Worm (Caenorhabditis elegans) whole organism, L4 larva: ENCODE measurements around the gene F22B7.3.

Experiments used
- aly-2 ChIP-seq: sonication (generic microtip); optimal IDR thresholded peaks from 2 replicates; lab custom pipeline; 2018; ENCODE audit warnings: missing biosample characterization, missing genetic modification characterization
- dpl-1 ChIP-seq: fragments of 150-350 bp; optimal IDR thresholded peaks from 2 replicates; lab custom pipeline; 2014; ENCODE audit warnings: missing biosample characterization, missing genetic modification reagents, missing genetic modification characterization
- jun-1 ChIP-seq: fragments of 150-350 bp; optimal IDR thresholded peaks from 2 replicates; lab custom pipeline; 2014; ENCODE audit warnings: missing biosample characterization, missing genetic modification reagents, missing genetic modification characterization
- lin-39 ChIP-seq: fragments of 150-350 bp; optimal IDR thresholded peaks from 2 replicates; lab custom pipeline; 2014; ENCODE audit warnings: missing biosample characterization, missing genetic modification reagents, missing genetic modification characterization
- mep-1 ChIP-seq: fragments of 150-350 bp; sonication (generic microtip); optimal IDR thresholded peaks from 3 replicates; lab custom pipeline; 2014; ENCODE audit warnings: missing biosample characterization, missing genetic modification characterization
- nhr-28 ChIP-seq: fragments of 150-350 bp; optimal IDR thresholded peaks from 2 replicates; lab custom pipeline; 2014; ENCODE audit warnings: missing biosample characterization, missing genetic modification characterization
- nhr-76 ChIP-seq: fragments of 150-350 bp; optimal IDR thresholded peaks from 2 replicates; lab custom pipeline; 2014; ENCODE audit warnings: missing biosample characterization, missing genetic modification characterization
- nhr-77 ChIP-seq: fragments of 150-350 bp; optimal IDR thresholded peaks from 2 replicates; lab custom pipeline; 2014; ENCODE audit warnings: missing biosample characterization, missing genetic modification characterization
- pha-4 ChIP-seq, 2 experiments: fragments of 150-350 bp in 1 of 2; fragments of 200-800 bp in 1 of 2; sonication (Bioruptor generic) in 1 of 2; IDR thresholded peaks in 1 of 2; optimal IDR thresholded peaks in 1 of 2; 2 replicates each; pipeline versions ENCODE4 v1.3.6 to Lab custom; 2014 to 2022; ENCODE audit warnings: missing genetic modification characterization in 2 of 2, missing genetic modification reagents in 2 of 2, missing biosample characterization in 1 of 2, missing compliant biosample characterization in 1 of 2
- snpc-4 ChIP-seq: fragments of 150-350 bp; optimal IDR thresholded peaks from 2 replicates; lab custom pipeline; 2014; ENCODE audit warnings: missing biosample characterization, missing genetic modification characterization
- tag-97 ChIP-seq: fragments of 200-800 bp; sonication (Bioruptor generic); IDR thresholded peaks from 2 replicates; pipeline ENCODE4 v1.3.6; 2022; ENCODE audit warnings: missing genetic modification characterization, missing compliant biosample characterization
- unc-130 ChIP-seq: sonication (generic microtip); optimal IDR thresholded peaks from 2 replicates; lab custom pipeline; 2016; ENCODE audit warnings: missing genetic modification reagents, missing genetic modification characterization, missing compliant biosample characterization
- unc-39 ChIP-seq: sonication (generic microtip); optimal IDR thresholded peaks from 2 replicates; lab custom pipeline; 2017; ENCODE audit warnings: missing biosample characterization, missing genetic modification characterization
- ztf-11 ChIP-seq: fragments of 150-350 bp; optimal IDR thresholded peaks from 2 replicates; lab custom pipeline; 2014; ENCODE audit warnings: missing biosample characterization, missing genetic modification characterization

ce11 chrIII:8636803-8637202 lies 11.9 kb upstream of the F22B7.3 start:
- TF ChIP-seq unc-39 (tag; lab: Kevin White, UChicago): no peak
- TF ChIP-seq nhr-76: no peak
- peak; percentile 27 for TF ChIP-seq mep-1 (tag; lab: Kevin White, UChicago)
- TF ChIP-seq tag-97 (GFP tag; lab: Robert Waterston, UW): no peak
- TF ChIP-seq lin-39: peak; percentile 11
- TF ChIP-seq nhr-77 (tag; lab: Kevin White, UChicago): no peak
- no peak for TF ChIP-seq jun-1 (tag; lab: Kevin White, UChicago)
- no peak for TF ChIP-seq ztf-11 (tag; lab: Kevin White, UChicago)
- TF ChIP-seq unc-130 (GFP tag; lab: Kevin White, UChicago): no peak
- no peak for TF ChIP-seq pha-4 (GFP tag; IDR thresholded peaks at IDR 0.05; lab: Robert Waterston, UW)
- TF ChIP-seq pha-4 (tag; optimal IDR thresholded peaks at IDR 0.05; lab: Kevin White, UChicago): no peak
- TF ChIP-seq aly-2: no peak
- TF ChIP-seq snpc-4 (tag; lab: Kevin White, UChicago): no peak
- no peak for TF ChIP-seq nhr-28 (tag; lab: Kevin White, UChicago)
- no peak for TF ChIP-seq dpl-1 (GFP tag; lab: Kevin White, UChicago)
